Worm (Caenorhabditis elegans) whole organism, L3 larva: Measurements from ENCODE around the gene pqn-27.
A peak's percentile ranks its signal among the peaks of the same experiment; 100 is the strongest.

ENCODE experiments used
- R02D3.7 ChIP-seq: fragments of 150-350 bp; optimal IDR thresholded peaks from 2 replicates; lab custom pipeline; 2014; ENCODE audit warnings: missing biosample characterization, missing genetic modification characterization
- ZK546.5 ChIP-seq: sonication (generic microtip); optimal IDR thresholded peaks from 2 replicates; lab custom pipeline; 2017; ENCODE audit warnings: missing biosample characterization, missing genetic modification characterization
- aly-2 ChIP-seq: fragments of 150-350 bp; optimal IDR thresholded peaks from 2 replicates; lab custom pipeline; 2014; ENCODE audit warnings: missing biosample characterization, missing genetic modification characterization
- ama-1 ChIP-seq: fragments of 150-350 bp; optimal IDR thresholded peaks from 2 replicates; lab custom pipeline; 2018
- ceh-16 ChIP-seq: sonication (generic microtip); optimal IDR thresholded peaks from 2 replicates; lab custom pipeline; 2017; ENCODE audit warnings: missing biosample characterization, missing genetic modification characterization
- ceh-28 ChIP-seq: fragments of 150-350 bp; optimal IDR thresholded peaks from 2 replicates; lab custom pipeline; 2014; ENCODE audit warnings: missing biosample characterization, missing genetic modification reagents, missing genetic modification characterization
- ceh-82 ChIP-seq: fragments of 150-350 bp; optimal IDR thresholded peaks from 2 replicates; lab custom pipeline; 2014; ENCODE audit warnings: missing biosample characterization, missing genetic modification characterization
- ceh-9 ChIP-seq: sonication (generic microtip); optimal IDR thresholded peaks from 2 replicates; lab custom pipeline; 2018; ENCODE audit warnings: missing biosample characterization, missing genetic modification characterization
- daf-12 ChIP-seq: fragments of 150-350 bp; optimal IDR thresholded peaks from 2 replicates; lab custom pipeline; 2014; ENCODE audit warnings: missing biosample characterization, missing genetic modification reagents, missing genetic modification characterization
- egl-27 ChIP-seq: sonication (generic microtip); optimal IDR thresholded peaks from 4 replicates; lab custom pipeline; 2017; ENCODE audit warnings: missing biosample characterization, missing genetic modification reagents, missing genetic modification characterization
- egl-5 ChIP-seq: fragments of 150-350 bp; optimal IDR thresholded peaks from 2 replicates; lab custom pipeline; 2017; ENCODE audit warnings: missing biosample characterization, missing genetic modification reagents, missing genetic modification characterization, inconsistent platforms
- elt-1 ChIP-seq: fragments of 150-350 bp; optimal IDR thresholded peaks from 2 replicates; lab custom pipeline; 2014; ENCODE audit warnings: missing biosample characterization, missing genetic modification characterization
- elt-2 ChIP-seq: sonication (generic microtip); optimal IDR thresholded peaks from 2 replicates; lab custom pipeline; 2016; ENCODE audit warnings: missing genetic modification reagents, mild to moderate bottlenecking, missing genetic modification characterization, missing compliant biosample characterization
- elt-3 ChIP-seq, 3 experiments: fragments of 150-350 bp in 1 of 3; sonication (generic microtip) in 2 of 3; optimal IDR thresholded peaks; 2 replicates in 2 of 3; 4 replicates in 1 of 3; lab custom pipeline; 2014 to 2017; ENCODE audit warnings: missing biosample characterization in 3 of 3, missing genetic modification characterization in 3 of 3
- eor-1 ChIP-seq, 2 experiments: fragments of 150-350 bp; optimal IDR thresholded peaks; 2 replicates each; lab custom pipeline; 2014 to 2018; ENCODE audit warnings: missing biosample characterization in 2 of 2, missing genetic modification characterization in 2 of 2
- fkh-10 ChIP-seq: sonication (generic microtip); optimal IDR thresholded peaks from 2 replicates; lab custom pipeline; 2017; ENCODE audit warnings: missing biosample characterization, missing genetic modification reagents, missing genetic modification characterization
- fkh-2 ChIP-seq: fragments of 150-350 bp; optimal IDR thresholded peaks from 2 replicates; lab custom pipeline; 2014; ENCODE audit warnings: missing biosample characterization, missing genetic modification reagents, missing genetic modification characterization
- fos-1 ChIP-seq: fragments of 150-350 bp; optimal IDR thresholded peaks from 2 replicates; lab custom pipeline; 2014; ENCODE audit warnings: missing biosample characterization, missing genetic modification characterization
- hmg-11 ChIP-seq: sonication (generic microtip); optimal IDR thresholded peaks from 2 replicates; lab custom pipeline; 2016; ENCODE audit warnings: missing genetic modification characterization, missing compliant biosample characterization
- jun-1 ChIP-seq: fragments of 150-350 bp; optimal IDR thresholded peaks from 2 replicates; lab custom pipeline; 2014; ENCODE audit warnings: missing biosample characterization, missing genetic modification reagents, missing genetic modification characterization
- lin-15B ChIP-seq: fragments of 150-350 bp; optimal IDR thresholded peaks from 2 replicates; lab custom pipeline; 2014; ENCODE audit warnings: missing biosample characterization, missing genetic modification characterization
- lin-39 ChIP-seq: fragments of 150-350 bp; optimal IDR thresholded peaks from 2 replicates; lab custom pipeline; 2018; ENCODE audit warnings: missing biosample characterization, missing genetic modification reagents, missing genetic modification characterization
- lsy-12 ChIP-seq: sonication (generic microtip); optimal IDR thresholded peaks from 2 replicates; lab custom pipeline; 2016; ENCODE audit warnings: mild to moderate bottlenecking, missing genetic modification characterization, missing compliant biosample characterization
- mdl-1 ChIP-seq: fragments of 150-350 bp; optimal IDR thresholded peaks from 2 replicates; lab custom pipeline; 2014; ENCODE audit warnings: missing biosample characterization, missing genetic modification characterization
- mml-1 ChIP-seq: fragments of 150-350 bp; sonication (generic microtip); optimal IDR thresholded peaks from 3 replicates; lab custom pipeline; 2014; ENCODE audit warnings: missing biosample characterization, missing genetic modification characterization
- nfya-1 ChIP-seq: sonication (generic microtip); optimal IDR thresholded peaks from 2 replicates; lab custom pipeline; 2017; ENCODE audit warnings: missing genetic modification characterization, mild to moderate bottlenecking, missing compliant biosample characterization, antibody characterized with exemption, moderate library complexity; ENCODE audit not compliant: insufficient read depth
- nhr-11 ChIP-seq: fragments of 150-350 bp; optimal IDR thresholded peaks from 2 replicates; lab custom pipeline; 2014; ENCODE audit warnings: missing biosample characterization, missing genetic modification characterization
- nhr-12 ChIP-seq: fragments of 150-350 bp; optimal IDR thresholded peaks from 2 replicates; lab custom pipeline; 2014; ENCODE audit warnings: missing biosample characterization, missing genetic modification characterization
- nhr-23 ChIP-seq: fragments of 150-350 bp; optimal IDR thresholded peaks from 2 replicates; lab custom pipeline; 2014; ENCODE audit warnings: missing biosample characterization, missing genetic modification reagents, missing genetic modification characterization
- nhr-237 ChIP-seq: fragments of 150-350 bp; optimal IDR thresholded peaks from 2 replicates; lab custom pipeline; 2014; ENCODE audit warnings: missing biosample characterization, missing genetic modification characterization
- nhr-25 ChIP-seq: sonication (generic microtip); optimal IDR thresholded peaks from 2 replicates; lab custom pipeline; 2017; ENCODE audit warnings: missing biosample characterization, missing genetic modification characterization
- nhr-28 ChIP-seq: fragments of 150-350 bp; optimal IDR thresholded peaks from 2 replicates; lab custom pipeline; 2014; ENCODE audit warnings: missing biosample characterization, missing genetic modification characterization
- nhr-43 ChIP-seq: sonication (generic microtip); optimal IDR thresholded peaks from 2 replicates; lab custom pipeline; 2016; ENCODE audit warnings: mild to moderate bottlenecking, missing genetic modification characterization, missing compliant biosample characterization; ENCODE audit not compliant: poor library complexity, severe bottlenecking
- nhr-67 ChIP-seq: fragments of 150-350 bp; optimal IDR thresholded peaks from 2 replicates; lab custom pipeline; 2014; ENCODE audit warnings: missing biosample characterization, missing genetic modification characterization
- nhr-76 ChIP-seq: fragments of 150-350 bp; sonication (generic microtip); optimal IDR thresholded peaks from 5 replicates; lab custom pipeline; 2014; ENCODE audit warnings: missing biosample characterization, missing genetic modification characterization
- nhr-77 ChIP-seq: fragments of 150-350 bp; optimal IDR thresholded peaks from 2 replicates; lab custom pipeline; 2014; ENCODE audit warnings: missing biosample characterization, missing genetic modification characterization
- pha-4 ChIP-seq: fragments of 150-350 bp; optimal IDR thresholded peaks from 2 replicates; lab custom pipeline; 2014; ENCODE audit warnings: missing biosample characterization, missing genetic modification reagents, missing genetic modification characterization
- pqm-1 ChIP-seq: fragments of 150-350 bp; optimal IDR thresholded peaks from 2 replicates; lab custom pipeline; 2017; ENCODE audit warnings: missing biosample characterization, missing genetic modification characterization, inconsistent platforms
- sea-2 ChIP-seq: fragments of 150-350 bp; sonication (generic microtip); optimal IDR thresholded peaks from 4 replicates; lab custom pipeline; 2014; ENCODE audit warnings: missing biosample characterization, missing genetic modification reagents, missing genetic modification characterization
- skn-1 ChIP-seq: fragments of 150-350 bp; optimal IDR thresholded peaks from 2 replicates; lab custom pipeline; 2014; ENCODE audit warnings: missing biosample characterization, missing genetic modification characterization
- snpc-4 ChIP-seq: fragments of 150-350 bp; optimal IDR thresholded peaks from 2 replicates; lab custom pipeline; 2014; ENCODE audit warnings: missing biosample characterization, missing genetic modification characterization
- tbx-2 ChIP-seq: sonication (generic microtip); optimal IDR thresholded peaks from 2 replicates; lab custom pipeline; 2016; ENCODE audit warnings: mild to moderate bottlenecking, missing genetic modification characterization, missing compliant biosample characterization
- unc-39 ChIP-seq: sonication (generic microtip); optimal IDR thresholded peaks from 4 replicates; lab custom pipeline; 2017; ENCODE audit warnings: missing biosample characterization, missing genetic modification characterization
- unc-62 ChIP-seq: fragments of 150-350 bp; sonication (generic microtip); optimal IDR thresholded peaks from 4 replicates; lab custom pipeline; 2014; ENCODE audit warnings: missing biosample characterization, missing genetic modification reagents, missing genetic modification characterization
- zag-1 ChIP-seq: fragments of 150-350 bp; optimal IDR thresholded peaks from 2 replicates; lab custom pipeline; 2014; ENCODE audit warnings: missing biosample characterization, missing genetic modification characterization
- ztf-11 ChIP-seq: fragments of 150-350 bp; optimal IDR thresholded peaks from 2 replicates; lab custom pipeline; 2014; ENCODE audit warnings: missing biosample characterization, missing genetic modification characterization
- ztf-4 ChIP-seq: fragments of 150-350 bp; optimal IDR thresholded peaks from 2 replicates; lab custom pipeline; 2014; ENCODE audit warnings: missing biosample characterization, missing genetic modification characterization

pqn-27 gene

DNA sequence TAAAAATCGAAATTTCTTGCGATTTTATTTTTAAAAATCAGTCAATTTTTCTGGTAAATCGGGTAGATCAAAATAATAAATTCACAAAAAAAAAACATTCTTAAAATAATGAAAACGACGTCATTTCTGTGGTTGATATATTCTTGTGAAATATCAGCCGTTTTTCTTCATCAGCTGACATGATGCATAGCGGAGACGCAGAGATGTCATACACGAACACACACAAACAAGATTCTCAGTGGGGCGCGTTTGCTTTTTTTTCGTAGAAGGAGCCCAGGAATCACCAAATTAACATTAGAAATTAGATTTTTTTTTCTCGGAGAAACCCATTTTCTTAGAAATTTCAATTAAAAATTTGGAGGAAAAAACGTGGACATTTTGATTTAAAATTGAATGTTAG, 12.8 kb downstream of the pqn-27 start:
- TF ChIP-seq ztf-11 (tag; lab: Kevin White, UChicago) (no peak), jun-1 (peak; percentile 57), unc-39 (tag; lab: Kevin White, UChicago) (no peak), fkh-2 (tag; lab: Kevin White, UChicago) (peak; percentile 73), sea-2 (GFP tag; lab: Kevin White, UChicago) (no peak), nhr-67 (tag; lab: Kevin White, UChicago) (no peak), fos-1 (tag; lab: Kevin White, UChicago) (no peak), zag-1 (tag; lab: Kevin White, UChicago) (no peak), ZK546.5 (tag; lab: Kevin White, UChicago) (no peak), elt-2 (tag; lab: Kevin White, UChicago) (peak; percentile 66), ama-1 (lab: Kevin White, UChicago) (peak; percentile 63), nhr-76 (tag; lab: Kevin White, UChicago) (no peak), mdl-1 (tag; lab: Kevin White, UChicago) (no peak), R02D3.7 (tag; lab: Kevin White, UChicago) (no peak), nhr-23 (tag; lab: Kevin White, UChicago) (peak; percentile 84), nhr-25 (peak; percentile 73), unc-62 (peak; percentile 22), eor-1 (tag; optimal IDR thresholded peaks at IDR 0.05; lab: Kevin White, UChicago) (no peak), fkh-10 (GFP tag; lab: Kevin White, UChicago) (peak; percentile 57), hmg-11 (tag; lab: Kevin White, UChicago) (peak; percentile 47), ceh-16 (tag; lab: Kevin White, UChicago) (no peak), pqm-1 (tag; lab: Kevin White, UChicago) (peak; percentile 64), egl-27 (tag; lab: Kevin White, UChicago) (no peak), lin-15B (tag; lab: Kevin White, UChicago) (peak; percentile 97), nhr-43 (tag; lab: Kevin White, UChicago) (peak; percentile 34), ceh-28 (tag; lab: Kevin White, UChicago) (peak; percentile 64), lin-39 (tag; lab: Kevin White, UChicago) (peak; percentile 77), nfya-1 (tag; lab: Kevin White, UChicago) (peak; percentile 95), nhr-77 (tag; lab: Kevin White, UChicago) (no peak), egl-5 (tag; lab: Kevin White, UChicago) (peak; percentile 84), ceh-9 (tag; lab: Kevin White, UChicago) (no peak), ztf-4 (no peak), pha-4 (tag; lab: Kevin White, UChicago) (peak; percentile 97), nhr-237 (tag; lab: Kevin White, UChicago) (no peak), snpc-4 (tag; lab: Kevin White, UChicago) (peak; percentile 87), nhr-28 (no peak), aly-2 (tag; lab: Kevin White, UChicago) (no peak), daf-12 (no peak), nhr-11 (peak; percentile 51), lsy-12 (tag; lab: Kevin White, UChicago) (no peak), mml-1 (tag; lab: Kevin White, UChicago) (no peak), elt-1 (tag; lab: Kevin White, UChicago) (no peak), tbx-2 (peak; percentile 5), nhr-12 (tag; lab: Kevin White, UChicago) (no peak), skn-1 (peak; percentile 77), elt-3 (tag; optimal IDR thresholded peaks at IDR 0.05; lab: Kevin White, UChicago) (no peak), ceh-82 (tag; lab: Kevin White, UChicago) (no peak)
